Fruit fly (Drosophila melanogaster): Measurements from ENCODE around the gene DIP-gamma.

The DIP-gamma gene

DNA sequence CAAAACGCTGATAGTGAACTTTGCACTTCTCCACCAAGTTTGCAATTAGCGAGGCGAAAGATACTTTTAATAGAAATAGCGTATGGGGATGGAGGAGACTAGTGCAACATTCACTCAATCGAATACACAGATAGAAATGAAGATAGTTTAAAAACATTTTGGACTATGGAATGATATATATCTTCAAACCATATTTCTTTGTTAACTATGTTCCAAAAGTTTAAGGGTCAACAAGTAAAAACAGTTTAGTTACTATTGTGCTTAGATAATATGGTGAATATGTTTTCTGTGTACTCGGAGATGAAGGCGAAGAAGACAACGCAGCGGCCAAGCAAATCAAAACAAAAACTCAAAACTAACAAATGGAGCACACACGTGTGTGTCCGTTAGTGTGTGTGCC lies 66.0 kb downstream of the DIP-gamma start (continued):
- TF ChIP-seq chif (GFP tag; optimal IDR thresholded peaks at IDR 0.05): peak; percentile 0 to 10
- no peak for TF ChIP-seq bab2 (GFP tag; optimal IDR thresholded peaks at IDR 0.05)
- TF ChIP-seq slbo (GFP tag; IDR thresholded peaks at IDR 0.05): peak; percentile 44
- peak; percentile 44 for TF ChIP-seq CG4424 (GFP tag; optimal IDR thresholded peaks at IDR 0.05)
- no peak for TF ChIP-seq Sry-δ (GFP tag; optimal IDR thresholded peaks at IDR 0.05)
- TF ChIP-seq stc (GFP tag; IDR thresholded peaks at IDR 0.05): peak; percentile 45; the same call in 1 of the 2 replicates
- TF ChIP-seq Xrp1 (GFP tag; IDR thresholded peaks at IDR 0.05): peak; percentile 62; the same call in 1 of the 2 replicates
- TF ChIP-seq Drgx (GFP tag; IDR thresholded peaks at IDR 0.05): peak; percentile 52
- TF ChIP-seq klu (GFP tag; IDR thresholded peaks at IDR 0.05): no peak
- TF ChIP-seq sc (optimal IDR thresholded peaks at IDR 0.05): no peak
- TF ChIP-seq sc (GFP tag; optimal IDR thresholded peaks at IDR 0.05): no peak
- TF ChIP-seq MBD-R2 (GFP tag; IDR thresholded peaks at IDR 0.05): no peak
- no peak for TF ChIP-seq CG16815 (GFP tag; optimal IDR thresholded peaks at IDR 0.05)
- no peak for TF ChIP-seq CG15479 (GFP tag; optimal IDR thresholded peaks at IDR 0.05)
- peak; percentile 6 for TF ChIP-seq CG30403 (GFP tag; optimal IDR thresholded peaks at IDR 0.05)
- no peak for TF ChIP-seq hkb (optimal IDR thresholded peaks at IDR 0.05)
- TF ChIP-seq hkb (GFP tag; IDR thresholded peaks at IDR 0.05): peak; percentile 57; the same call in 1 of the 2 replicates
- TF ChIP-seq CG2202 (tag; optimal IDR thresholded peaks at IDR 0.05): no peak
- peak; percentile 9 for TF ChIP-seq CG12659 (GFP tag; optimal IDR thresholded peaks at IDR 0.05)
- TF ChIP-seq peb (GFP tag; IDR thresholded peaks at IDR 0.05): no peak
- no peak for TF ChIP-seq CG3726 (GFP tag; IDR thresholded peaks at IDR 0.05)
- TF ChIP-seq CG17568 (GFP tag; optimal IDR thresholded peaks at IDR 0.05): no peak
- TF ChIP-seq CG12236 (GFP tag; optimal IDR thresholded peaks at IDR 0.05): no peak
- no peak for TF ChIP-seq Sin3A (optimal IDR thresholded peaks at IDR 0.05)
- 0 out of 2 replicates have a peak, but pooled peaks have one; percentile 18 for TF ChIP-seq CG31224 (GFP tag; IDR thresholded peaks at IDR 0.05)
- no peak for TF ChIP-seq CG7928 (GFP tag; optimal IDR thresholded peaks at IDR 0.05)
- TF ChIP-seq gfzf (GFP tag; optimal IDR thresholded peaks at IDR 0.05): no peak
- TF ChIP-seq ERR (GFP tag; optimal IDR thresholded peaks at IDR 0.05): no peak
- no peak for TF ChIP-seq CG5180 (GFP tag; optimal IDR thresholded peaks at IDR 0.05)
- no peak for TF ChIP-seq CG14050 (GFP tag; IDR thresholded peaks at IDR 0.05)
- no peak for TF ChIP-seq CG12744 (GFP tag; optimal IDR thresholded peaks at IDR 0.05)
- no peak for TF ChIP-seq aop (GFP tag; IDR thresholded peaks at IDR 0.05)
- no peak for TF ChIP-seq CG12769 (tag; optimal IDR thresholded peaks at IDR 0.05)
- TF ChIP-seq HLHmδ (GFP tag; optimal IDR thresholded peaks at IDR 0.05): no peak
- TF ChIP-seq CG10654 (GFP tag; optimal IDR thresholded peaks at IDR 0.05): peak; percentile 3
- no peak for TF ChIP-seq Ets97D (GFP tag; optimal IDR thresholded peaks at IDR 0.05)
- TF ChIP-seq Nf-YB (GFP tag; optimal IDR thresholded peaks at IDR 0.05): no peak
- no peak for TF ChIP-seq pfk (GFP tag; optimal IDR thresholded peaks at IDR 0.05)
- TF ChIP-seq otp (GFP tag; IDR thresholded peaks at IDR 0.05): 0 out of 3 replicates have a peak, but pooled peaks have one; percentile 17
- TF ChIP-seq NC2α (GFP tag; optimal IDR thresholded peaks at IDR 0.05): no peak
- no peak for TF ChIP-seq CG17912 (GFP tag; optimal IDR thresholded peaks at IDR 0.05)
- TF ChIP-seq scrt (GFP tag; optimal IDR thresholded peaks at IDR 0.05): no peak
- TF ChIP-seq chinmo (GFP tag; IDR thresholded peaks at IDR 0.05; ENCODE audit: partially characterized antibody): no peak
- TF ChIP-seq kah (GFP tag; optimal IDR thresholded peaks at IDR 0.05): no peak
- no peak for TF ChIP-seq tin (GFP tag; optimal IDR thresholded peaks at IDR 0.05)
- no peak for TF ChIP-seq sim (GFP tag; IDR thresholded peaks at IDR 0.05)
- no peak for TF ChIP-seq CG8944 (GFP tag; optimal IDR thresholded peaks at IDR 0.05)
- TF ChIP-seq D19A (tag; optimal IDR thresholded peaks at IDR 0.05): no peak
- no peak for TF ChIP-seq dan (GFP tag; IDR thresholded peaks at IDR 0.05)
- TF ChIP-seq az2 (GFP tag; optimal IDR thresholded peaks at IDR 0.05): peak; percentile 25
- TF ChIP-seq Bdp1 (GFP tag; optimal IDR thresholded peaks at IDR 0.05): no peak
- TF ChIP-seq CG10959 (GFP tag; IDR thresholded peaks at IDR 0.05): no peak
- TF ChIP-seq bcd (GFP tag; optimal IDR thresholded peaks at IDR 0.05): peak; percentile 3

Measured in whole organism, embryonic.